Worm (Caenorhabditis elegans): ENCODE data around the gene sorb-1.

The sorb-1 gene

ce11 chrIV:13788652-13789051 is 38.5 kb downstream of the sorb-1 start, which contains the start of the genes sas-6 and Y45F10D.7 (continued):
- no peak for TF ChIP-seq sem-4 (tag; optimal IDR thresholded peaks at IDR 0.05)
- no peak for TF ChIP-seq nhr-6 (tag; optimal IDR thresholded peaks at IDR 0.05)
- TF ChIP-seq lin-39 (tag; optimal IDR thresholded peaks at IDR 0.05), result no peak
- TF ChIP-seq ama-1 (optimal IDR thresholded peaks at IDR 0.05), result no peak

ce11 chrIV:13795249-13795909 is 45.2 kb downstream of the sorb-1 start:
- TF ChIP-seq elt-1 (tag; optimal IDR thresholded peaks at IDR 0.05) (no peak), aly-2 (tag; optimal IDR thresholded peaks at IDR 0.05) (peak; percentile 57), ama-1 (optimal IDR thresholded peaks at IDR 0.05) (peak; percentile 35), alr-1 (tag; optimal IDR thresholded peaks at IDR 0.05) (no peak), R02D3.7 (tag; optimal IDR thresholded peaks at IDR 0.05) (no peak)

ce11 chrIV:13797859-13798374 is 47.8 kb downstream of the sorb-1 start, which contains the start of gene Y45F10D.6:
Gene Y45F10D.6, minus strand, starts transcription at chrIV:13797909.
- TF ChIP-seq crh-2 (tag; optimal IDR thresholded peaks at IDR 0.05) (no peak), ztf-11 (tag; optimal IDR thresholded peaks at IDR 0.05) (no peak), mab-5 (tag; optimal IDR thresholded peaks at IDR 0.05) (no peak), skn-1 (tag; optimal IDR thresholded peaks at IDR 0.05) (no peak), sma-9 (GFP tag; optimal IDR thresholded peaks at IDR 0.05) (no peak), sma-9 (tag; optimal IDR thresholded peaks at IDR 0.05) (no peak), nhr-6 (tag; optimal IDR thresholded peaks at IDR 0.05) (no peak)

- no peak for TF ChIP-seq sma-9 (GFP tag; optimal IDR thresholded peaks at IDR 0.05)
- no peak for TF ChIP-seq sma-9 (tag; optimal IDR thresholded peaks at IDR 0.05)
- TF ChIP-seq snpc-4 (tag; optimal IDR thresholded peaks at IDR 0.05), result no peak
- no peak for TF ChIP-seq crh-2 (tag; optimal IDR thresholded peaks at IDR 0.05)
- no peak for TF ChIP-seq nhr-11 (tag; optimal IDR thresholded peaks at IDR 0.05)
- TF ChIP-seq ztf-4 (tag; optimal IDR thresholded peaks at IDR 0.05), result no peak
- TF ChIP-seq lin-39 (tag; optimal IDR thresholded peaks at IDR 0.05), result no peak
Measured at ce11 chrIV:13807724-13808123, 57.6 kb downstream of the sorb-1 start, which contains the start of gene Y45F10D.14. Gene Y45F10D.14, minus strand, starts transcription at chrIV:13807824.

All from whole organism, L2 larva.